Fruit fly (Drosophila melanogaster) whole organism, embryonic: ENCODE results near the gene CG6180.
A peak's percentile ranks its signal among the peaks of the same experiment; 100 is the strongest.

Experiments
- Atf3 ChIP-seq: fragments of 200-800 bp; sonication (Bioruptor generic); optimal IDR thresholded peaks from 3 replicates; lab custom pipeline; 2016; ENCODE audit warnings: missing biosample characterization, missing genetic modification characterization
- B-H1 ChIP-seq: fragments of 200-800 bp; sonication (Bioruptor generic); IDR thresholded peaks from 3 replicates; pipeline ENCODE4 v1.3.6; 2022; ENCODE audit warnings: missing biosample characterization, missing genetic modification characterization
- CG10321 ChIP-seq: fragments of 200-800 bp; sonication (Bioruptor generic); IDR thresholded peaks from 2 replicates; pipeline ENCODE4 v1.3.6; 2022; ENCODE audit warnings: missing biosample characterization, missing genetic modification characterization
- CG11696 ChIP-seq: fragments of 200-800 bp; sonication (Bioruptor generic); IDR thresholded peaks from 2 replicates; pipeline ENCODE4 v1.3.6; 2022; ENCODE audit warnings: missing biosample characterization, missing genetic modification characterization
- CG12299 ChIP-seq: fragments of 200-800 bp; sonication (Bioruptor generic); optimal IDR thresholded peaks from 2 replicates; lab custom pipeline; 2018; ENCODE audit warnings: missing biosample characterization, mild to moderate bottlenecking, missing genetic modification characterization
- CG13894 ChIP-seq: fragments of 200-800 bp; sonication (Bioruptor generic); optimal IDR thresholded peaks from 3 replicates; lab custom pipeline; 2018; ENCODE audit warnings: missing biosample characterization, mild to moderate bottlenecking, missing genetic modification characterization, moderate library complexity
- CG14441 ChIP-seq: fragments of 200-800 bp; sonication (Bioruptor generic); IDR thresholded peaks from 2 replicates; pipeline ENCODE4 v1.3.6; 2022; ENCODE audit warnings: missing biosample characterization, missing genetic modification characterization
- CG15073 ChIP-seq: fragments of 200-800 bp; sonication (Bioruptor generic); optimal IDR thresholded peaks from 2 replicates; lab custom pipeline; 2016; ENCODE audit warnings: missing biosample characterization, missing genetic modification characterization
- CG1647 ChIP-seq: fragments of 200-800 bp; sonication (Bioruptor generic); optimal IDR thresholded peaks from 3 replicates; lab custom pipeline; 2016; ENCODE audit warnings: missing biosample characterization, missing genetic modification characterization
- CG17186 ChIP-seq: fragments of 200-800 bp; sonication (Bioruptor generic); optimal IDR thresholded peaks from 3 replicates; lab custom pipeline; 2017; ENCODE audit warnings: missing biosample characterization, missing genetic modification reagents, missing genetic modification characterization
- CG17328 ChIP-seq: fragments of 200-800 bp; sonication (Bioruptor generic); IDR thresholded peaks from 2 replicates; pipeline ENCODE4 v1.3.6; 2022; ENCODE audit warnings: missing biosample characterization, missing genetic modification characterization
- CG2116 ChIP-seq: fragments of 200-800 bp; sonication (Bioruptor generic); optimal IDR thresholded peaks from 3 replicates; lab custom pipeline; 2018; ENCODE audit warnings: missing biosample characterization, mild to moderate bottlenecking, missing genetic modification characterization
- CG2129 ChIP-seq: fragments of 200-800 bp; sonication (Bioruptor generic); IDR thresholded peaks from 2 replicates; pipeline ENCODE4 v1.3.6; 2022; ENCODE audit warnings: missing biosample characterization, missing genetic modification characterization; ENCODE audit not compliant: partially characterized antibody
- CG30431 ChIP-seq: fragments of 200-800 bp; sonication (Bioruptor generic); optimal IDR thresholded peaks from 2 replicates; lab custom pipeline; 2017; ENCODE audit warnings: missing biosample characterization, missing genetic modification characterization
- CG31441 ChIP-seq: fragments of 200-800 bp; sonication (Bioruptor generic); IDR thresholded peaks from 2 replicates; pipeline ENCODE4 v1.3.6; 2022; ENCODE audit warnings: missing biosample characterization, missing genetic modification characterization
- CG32767 ChIP-seq: fragments of 200-800 bp; sonication (Bioruptor generic); IDR thresholded peaks from 2 replicates; pipeline ENCODE4 v1.3.6; 2022; ENCODE audit warnings: missing biosample characterization, missing genetic modification characterization
- CG43689 ChIP-seq: fragments of 200-800 bp; sonication (Bioruptor generic); IDR thresholded peaks from 2 replicates; pipeline ENCODE4 v1.3.6; 2022; ENCODE audit warnings: missing biosample characterization, missing genetic modification characterization
- CG4854 ChIP-seq: fragments of 200-800 bp; sonication (Bioruptor generic); optimal IDR thresholded peaks from 2 replicates; lab custom pipeline; 2016; ENCODE audit warnings: missing biosample characterization, missing genetic modification characterization, inconsistent platforms
- CG5180 ChIP-seq: fragments of 200-800 bp; sonication (Bioruptor generic); optimal IDR thresholded peaks from 3 replicates; lab custom pipeline; 2017; ENCODE audit warnings: missing biosample characterization, missing genetic modification characterization, mild to moderate bottlenecking, moderate library complexity, missing genetic modification reagents
- CG6254 ChIP-seq: fragments of 200-800 bp; sonication (Bioruptor generic); optimal IDR thresholded peaks from 3 replicates; lab custom pipeline; 2017; ENCODE audit warnings: mild to moderate bottlenecking, missing biosample characterization, missing genetic modification reagents, missing genetic modification characterization
- CG6272 ChIP-seq: fragments of 200-800 bp; sonication (Bioruptor generic); IDR thresholded peaks from 2 replicates; pipeline ENCODE4 v1.3.6; 2022; ENCODE audit warnings: missing biosample characterization, missing genetic modification characterization
- CG7357 ChIP-seq: fragments of 200-800 bp; sonication (Bioruptor generic); IDR thresholded peaks from 3 replicates; pipeline ENCODE4 v1.3.6; 2022; ENCODE audit warnings: missing biosample characterization, missing genetic modification characterization
- CG8089 ChIP-seq: fragments of 200-800 bp; sonication (Bioruptor generic); optimal IDR thresholded peaks from 3 replicates; lab custom pipeline; 2016; ENCODE audit warnings: missing biosample characterization, missing genetic modification characterization
- H15 ChIP-seq: fragments of 200-800 bp; sonication (Bioruptor generic); IDR thresholded peaks from 3 replicates; pipeline ENCODE4 v1.3.6; 2022; ENCODE audit warnings: missing biosample characterization, missing genetic modification characterization
- Hand ChIP-seq: fragments of 200-800 bp; sonication (Bioruptor generic); optimal IDR thresholded peaks from 2 replicates; lab custom pipeline; 2017; ENCODE audit warnings: mild to moderate bottlenecking, missing biosample characterization, missing genetic modification reagents, missing genetic modification characterization
- Hr51 ChIP-seq, 2 experiments: fragments of 200-800 bp; sonication (Bioruptor generic); optimal IDR thresholded peaks; 2 replicates in 1 of 2; 3 replicates in 1 of 2; lab custom pipeline; 2016 to 2018; ENCODE audit warnings: missing biosample characterization in 2 of 2, missing genetic modification characterization in 2 of 2, mild to moderate bottlenecking in 1 of 2, moderate library complexity in 1 of 2
- Nf-YB ChIP-seq: fragments of 200-800 bp; sonication (Bioruptor generic); optimal IDR thresholded peaks from 3 replicates; lab custom pipeline; 2019; ENCODE audit warnings: missing biosample characterization, mild to moderate bottlenecking, missing genetic modification characterization, moderate library complexity
- Oaz ChIP-seq: fragments of 200-800 bp; sonication (Bioruptor generic); IDR thresholded peaks from 2 replicates; pipeline ENCODE4 v1.3.6; 2022; ENCODE audit warnings: missing biosample characterization, missing genetic modification characterization
- Optix ChIP-seq: fragments of 200-800 bp; sonication (Bioruptor generic); IDR thresholded peaks from 3 replicates; pipeline ENCODE4 v1.3.6; 2022; ENCODE audit warnings: missing biosample characterization, missing genetic modification characterization
- Sox102F ChIP-seq: fragments of 200-800 bp; sonication (Bioruptor generic); optimal IDR thresholded peaks from 2 replicates; lab custom pipeline; 2018; ENCODE audit warnings: missing biosample characterization, mild to moderate bottlenecking, missing genetic modification characterization, moderate library complexity
- al ChIP-seq: fragments of 200-800 bp; sonication (Bioruptor generic); IDR thresholded peaks from 2 replicates; pipeline ENCODE4 v1.3.6; 2022; ENCODE audit warnings: missing biosample characterization, missing genetic modification characterization
- ap ChIP-seq: fragments of 200-800 bp; sonication (Bioruptor generic); IDR thresholded peaks from 2 replicates; pipeline ENCODE4 v1.3.6; 2022; ENCODE audit warnings: missing biosample characterization, missing genetic modification characterization
- cwo ChIP-seq: fragments of 200-800 bp; sonication (Bioruptor generic); optimal IDR thresholded peaks from 3 replicates; lab custom pipeline; 2017; ENCODE audit warnings: missing biosample characterization, missing genetic modification characterization, mild to moderate bottlenecking, moderate library complexity, missing genetic modification reagents
- danr ChIP-seq: fragments of 200-800 bp; sonication (Bioruptor generic); IDR thresholded peaks from 2 replicates; pipeline ENCODE4 v1.3.6; 2022; ENCODE audit warnings: missing biosample characterization, missing genetic modification characterization
- esg ChIP-seq: fragments of 200-800 bp; sonication (Bioruptor generic); conservative IDR thresholded peaks from 2 replicates; pipeline ENCODE4 v1.3.6; 2022; ENCODE audit warnings: missing biosample characterization, missing genetic modification characterization
- gsb-n ChIP-seq: fragments of 200-800 bp; sonication (Bioruptor generic); optimal IDR thresholded peaks from 3 replicates; lab custom pipeline; 2018; ENCODE audit warnings: missing biosample characterization, mild to moderate bottlenecking, missing genetic modification characterization
- h ChIP-seq: fragments of >200 bp; optimal IDR thresholded peaks from 2 replicates; lab custom pipeline; 2017
- inv ChIP-seq: fragments of 200-800 bp; sonication (Bioruptor generic); IDR thresholded peaks from 2 replicates; pipeline ENCODE4 v1.3.6; 2022; ENCODE audit warnings: missing biosample characterization, missing genetic modification characterization; ENCODE audit not compliant: partially characterized antibody
- jing ChIP-seq: fragments of 200-800 bp; sonication (Bioruptor generic); optimal IDR thresholded peaks from 2 replicates; lab custom pipeline; 2018; ENCODE audit warnings: missing biosample characterization, mild to moderate bottlenecking, missing genetic modification characterization
- lilli ChIP-seq: fragments of 200-800 bp; sonication (Bioruptor generic); optimal IDR thresholded peaks from 3 replicates; lab custom pipeline; 2016; ENCODE audit warnings: missing biosample characterization, missing genetic modification characterization
- otp ChIP-seq: fragments of 200-800 bp; sonication (Bioruptor generic); IDR thresholded peaks from 3 replicates; pipeline ENCODE4, ENCODE4 v1.3.6; 2022; ENCODE audit warnings: missing biosample characterization, missing genetic modification characterization
- p53 ChIP-seq: fragments of 200-800 bp; sonication (Bioruptor generic); optimal IDR thresholded peaks from 2 replicates; lab custom pipeline; 2016; ENCODE audit warnings: missing biosample characterization, missing genetic modification characterization
- pfk ChIP-seq: fragments of 200-800 bp; sonication (Bioruptor generic); optimal IDR thresholded peaks from 2 replicates; lab custom pipeline; 2018; ENCODE audit warnings: missing biosample characterization, mild to moderate bottlenecking, missing genetic modification characterization, moderate library complexity
- slp2 ChIP-seq: fragments of 200-800 bp; sonication (Bioruptor generic); optimal IDR thresholded peaks from 2 replicates; lab custom pipeline; 2016; ENCODE audit warnings: missing biosample characterization, missing genetic modification characterization
- sna ChIP-seq: fragments of 200-800 bp; sonication (Bioruptor generic); IDR thresholded peaks from 2 replicates; pipeline ENCODE4 v1.3.6; 2022; ENCODE audit warnings: missing biosample characterization, missing genetic modification characterization; ENCODE audit not compliant: partially characterized antibody
- sug ChIP-seq: fragments of 200-800 bp; optimal IDR thresholded peaks from 2 replicates; lab custom pipeline; 2019; ENCODE audit warnings: missing biosample characterization, mild to moderate bottlenecking, missing genetic modification characterization, moderate library complexity
- tx ChIP-seq: fragments of 200-800 bp; sonication (Bioruptor generic); optimal IDR thresholded peaks from 2 replicates; lab custom pipeline; 2016; ENCODE audit warnings: missing biosample characterization, missing genetic modification characterization
- vfl ChIP-seq: fragments of 200-800 bp; sonication (Bioruptor generic); optimal IDR thresholded peaks from 2 replicates; lab custom pipeline; 2016; ENCODE audit warnings: missing biosample characterization, missing genetic modification characterization
- yki ChIP-seq: fragments of >200 bp; optimal IDR thresholded peaks from 3 replicates; lab custom pipeline; 2018

Gene CG6180

dm6 chr2L:12720430-12721396 is 13.3 kb downstream of the CG6180 start (continued):
- TF ChIP-seq CG5180 (GFP tag; lab: Kevin White, UChicago) = peak; percentile 48
- TF ChIP-seq CG17186 = no peak
- TF ChIP-seq cwo = peak; percentile 67
- TF ChIP-seq danr (GFP tag; lab: Robert Waterston, UW) = no peak; the same call in 1 of the 2 replicates
- 0 out of 2 replicates have a peak, but pooled peaks have one; percentile 31 for TF ChIP-seq CG11696 (GFP tag; lab: Robert Waterston, UW)
- no peak for TF ChIP-seq gsb-n
- TF ChIP-seq CG10321 (GFP tag; lab: Robert Waterston, UW) = no peak
- peak; percentile 3 for TF ChIP-seq CG6254
- TF ChIP-seq Optix = peak; percentile 14; the same call in 1 of the 3 replicates
- no peak for TF ChIP-seq h
- TF ChIP-seq CG13894 (tag; lab: Kevin White, UChicago) = peak; percentile 35
- TF ChIP-seq otp (GFP tag; lab: Robert Waterston, UW) = peak; percentile 37; the same call in 1 of the 3 replicates
- no peak for TF ChIP-seq Hand (GFP tag; lab: Kevin White, UChicago)
- no peak for TF ChIP-seq esg (GFP tag; lab: Robert Waterston, UW)
- no peak for TF ChIP-seq ap (GFP tag; lab: Robert Waterston, UW)
- TF ChIP-seq CG2129 = no peak
- TF ChIP-seq CG1647 (GFP tag; lab: Kevin White, UChicago) = no peak
- TF ChIP-seq B-H1 (GFP tag; lab: Robert Waterston, UW) = peak; percentile 51; the same call in 2 of the 3 replicates
- peak; percentile 77 for TF ChIP-seq sug (tag; lab: Kevin White, UChicago)
- TF ChIP-seq CG30431 (GFP tag; lab: Kevin White, UChicago) = no peak
- TF ChIP-seq CG6272 (GFP tag; lab: Robert Waterston, UW) = no peak
- TF ChIP-seq Nf-YB (GFP tag; lab: Kevin White, UChicago) = peak; percentile 20
- TF ChIP-seq CG32767 = no peak
- no peak for TF ChIP-seq CG12299 (tag; lab: Kevin White, UChicago)
- no peak for TF ChIP-seq CG2116 (GFP tag; lab: Kevin White, UChicago)
- no peak for TF ChIP-seq tx (GFP tag; lab: Kevin White, UChicago)
- TF ChIP-seq CG31441 (GFP tag; lab: Robert Waterston, UW) = peak; percentile 64
- TF ChIP-seq Atf3 (GFP tag; lab: Kevin White, UChicago) = no peak
- TF ChIP-seq CG14441 (GFP tag; lab: Robert Waterston, UW) = peak; percentile 55
- no peak for TF ChIP-seq pfk (GFP tag; lab: Kevin White, UChicago)
- TF ChIP-seq sna = no peak
- peak; percentile 17 for TF ChIP-seq vfl
- no peak for TF ChIP-seq CG7357 (GFP tag; lab: Robert Waterston, UW)
- TF ChIP-seq jing (GFP tag; lab: Kevin White, UChicago) = no peak
- TF ChIP-seq p53 (GFP tag; lab: Kevin White, UChicago) = no peak
- TF ChIP-seq CG17328 = no peak
- TF ChIP-seq inv (GFP tag; lab: Robert Waterston, UW) = no peak
- no peak for TF ChIP-seq CG43689 (GFP tag; lab: Robert Waterston, UW)
- TF ChIP-seq slp2 (GFP tag; lab: Kevin White, UChicago) = no peak
- TF ChIP-seq Sox102F (GFP tag; lab: Kevin White, UChicago) = peak; percentile 30
- no peak for TF ChIP-seq CG8089 (GFP tag; lab: Kevin White, UChicago)
- TF ChIP-seq al (GFP tag; lab: Robert Waterston, UW) = no peak
- no peak for TF ChIP-seq CG4854
- TF ChIP-seq H15 (GFP tag; lab: Robert Waterston, UW) = 0 out of 3 replicates have a peak, but pooled peaks have one; percentile 69
- TF ChIP-seq CG15073 = no peak
- TF ChIP-seq Hr51 (GFP tag; optimal IDR thresholded peaks at IDR 0.05; lab: Kevin White, UChicago) = peak in 1 of 2 experiments; percentile 49
- 0 out of 2 replicates have a peak, but pooled peaks have one; percentile 6 for TF ChIP-seq Oaz
- peak; percentile 61 for TF ChIP-seq lilli (GFP tag; lab: Kevin White, UChicago)
- TF ChIP-seq yki (lab: Kevin White, UChicago) = no peak
